Worm (Caenorhabditis elegans): Measurements from ENCODE around the gene C14E2.6.

Gene C14E2.6

ce11 chrX:1857777-1858176, 27.9 kb upstream of the C14E2.6 start:
- TF ChIP-seq ceh-39 (tag; optimal IDR thresholded peaks at IDR 0.05): peak; percentile 96
- no peak for TF ChIP-seq mls-2 (tag; optimal IDR thresholded peaks at IDR 0.05)
- peak; percentile 28 for TF ChIP-seq cnd-1 (tag; optimal IDR thresholded peaks at IDR 0.05)
- TF ChIP-seq mab-5 (tag; optimal IDR thresholded peaks at IDR 0.05): no peak
- peak; percentile 4 for TF ChIP-seq nhr-2 (tag; optimal IDR thresholded peaks at IDR 0.05)
- peak; percentile 26 for TF ChIP-seq lin-32 (GFP tag; optimal IDR thresholded peaks at IDR 0.05)

- TF ChIP-seq nhr-2 (tag; optimal IDR thresholded peaks at IDR 0.05) (peak; percentile 34), lin-13 (tag; optimal IDR thresholded peaks at IDR 0.05) (peak; percentile 52), elt-1 (tag; optimal IDR thresholded peaks at IDR 0.05; ENCODE audit: borderline replicate concordance, insufficient read depth) (no peak), bed-3 (GFP tag; optimal IDR thresholded peaks at IDR 0.05) (no peak), nhr-76 (tag; optimal IDR thresholded peaks at IDR 0.05) (no peak), flh-1 (GFP tag; optimal IDR thresholded peaks at IDR 0.05) (no peak), unc-39 (tag; optimal IDR thresholded peaks at IDR 0.05) (no peak), elt-3 (tag; optimal IDR thresholded peaks at IDR 0.05) (no peak), hlh-1 (tag; optimal IDR thresholded peaks at IDR 0.05) (peak; percentile 42), snpc-4 (tag; optimal IDR thresholded peaks at IDR 0.05) (no peak), mab-5 (tag; optimal IDR thresholded peaks at IDR 0.05) (no peak), unc-62 (GFP tag; optimal IDR thresholded peaks at IDR 0.05) (peak; percentile 27), blmp-1 (tag; optimal IDR thresholded peaks at IDR 0.05) (no peak), nhr-12 (tag; optimal IDR thresholded peaks at IDR 0.05) (no peak), M03D4.4 (tag; optimal IDR thresholded peaks at IDR 0.05) (peak; percentile 40), sem-2 (GFP tag; optimal IDR thresholded peaks at IDR 0.05) (no peak), ceh-39 (tag; optimal IDR thresholded peaks at IDR 0.05) (no peak), lin-32 (GFP tag; optimal IDR thresholded peaks at IDR 0.05) (no peak), cnd-1 (tag; optimal IDR thresholded peaks at IDR 0.05) (peak; percentile 14), unc-120 (tag; optimal IDR thresholded peaks at IDR 0.05; ENCODE audit: poor library complexity, severe bottlenecking) (peak; percentile 44), mep-1 (tag; optimal IDR thresholded peaks at IDR 0.05) (peak; percentile 64), ham-2 (GFP tag; optimal IDR thresholded peaks at IDR 0.05) (no peak), ceh-83 (GFP tag; optimal IDR thresholded peaks at IDR 0.05) (no peak), drap-1 (GFP tag; optimal IDR thresholded peaks at IDR 0.05) (peak; percentile 53), mls-2 (tag; optimal IDR thresholded peaks at IDR 0.05) (peak; percentile 12), nhr-28 (tag; optimal IDR thresholded peaks at IDR 0.05) (no peak), lsy-2 (tag; optimal IDR thresholded peaks at IDR 0.05) (peak; percentile 18), ces-1 (GFP tag; optimal IDR thresholded peaks at IDR 0.05) (peak; percentile 49), ztf-11 (tag; optimal IDR thresholded peaks at IDR 0.05) (no peak), tbx-8 (GFP tag; optimal IDR thresholded peaks at IDR 0.05) (peak; percentile 11), nhr-237 (tag; optimal IDR thresholded peaks at IDR 0.05) (peak; percentile 27), sptf-1 (tag; optimal IDR thresholded peaks at IDR 0.05) (peak; percentile 67), ceh-43 (GFP tag; optimal IDR thresholded peaks at IDR 0.05) (no peak), zip-8 (tag; optimal IDR thresholded peaks at IDR 0.05) (no peak), pha-4 (tag; optimal IDR thresholded peaks at IDR 0.05) (peak; percentile 64)
These were observed 26.3 kb upstream of the C14E2.6 start, which contains the start of gene ceh-39 for ce11 chrX:1856160-1856559. Gene ceh-39, minus strand, starts transcription at chrX:1856172.

- TF ChIP-seq nhr-237 (tag; optimal IDR thresholded peaks at IDR 0.05) (no peak), unc-120 (tag; optimal IDR thresholded peaks at IDR 0.05; ENCODE audit: poor library complexity, severe bottlenecking) (peak; percentile 4), ces-1 (GFP tag; optimal IDR thresholded peaks at IDR 0.05) (peak; percentile 17)
These were observed 23.8 kb upstream of the C14E2.6 start, which contains the start of gene T26C11.9 for ce11 chrX:1853596-1853995. Gene T26C11.9, minus strand, starts transcription at chrX:1853849.

- TF ChIP-seq nhr-12 (tag; optimal IDR thresholded peaks at IDR 0.05): no peak
- TF ChIP-seq snpc-4 (tag; optimal IDR thresholded peaks at IDR 0.05): no peak
- TF ChIP-seq bed-3 (GFP tag; optimal IDR thresholded peaks at IDR 0.05): no peak
- no peak for TF ChIP-seq mep-1 (tag; optimal IDR thresholded peaks at IDR 0.05)
- no peak for TF ChIP-seq lin-13 (tag; optimal IDR thresholded peaks at IDR 0.05)
- no peak for TF ChIP-seq zip-8 (tag; optimal IDR thresholded peaks at IDR 0.05)
- no peak for TF ChIP-seq mab-5 (tag; optimal IDR thresholded peaks at IDR 0.05)
- no peak for TF ChIP-seq nhr-76 (tag; optimal IDR thresholded peaks at IDR 0.05)
- no peak for TF ChIP-seq tbx-8 (GFP tag; optimal IDR thresholded peaks at IDR 0.05)
- no peak for TF ChIP-seq mls-2 (tag; optimal IDR thresholded peaks at IDR 0.05)
- no peak for TF ChIP-seq hlh-1 (tag; optimal IDR thresholded peaks at IDR 0.05)
- TF ChIP-seq nhr-237 (tag; optimal IDR thresholded peaks at IDR 0.05): no peak
- TF ChIP-seq cnd-1 (tag; optimal IDR thresholded peaks at IDR 0.05): no peak
- TF ChIP-seq nhr-28 (tag; optimal IDR thresholded peaks at IDR 0.05): no peak
- no peak for TF ChIP-seq ceh-43 (GFP tag; optimal IDR thresholded peaks at IDR 0.05)
- TF ChIP-seq sem-2 (GFP tag; optimal IDR thresholded peaks at IDR 0.05): no peak
- TF ChIP-seq lsy-2 (tag; optimal IDR thresholded peaks at IDR 0.05): no peak
These were observed 22.8 kb upstream of the C14E2.6 start, which contains the start of gene ceh-21 for ce11 chrX:1852636-1853035. Gene ceh-21, minus strand, starts transcription at chrX:1852736.
